Fruit fly (Drosophila melanogaster) whole organism, embryonic: ENCODE measurements around the gene CG13044.

Experiments
- CG12299 ChIP-seq: fragments of 200-800 bp; sonication (Bioruptor generic); optimal IDR thresholded peaks from 2 replicates; lab custom pipeline; 2018; ENCODE audit warnings: missing biosample characterization, mild to moderate bottlenecking, missing genetic modification characterization
- CG12659 ChIP-seq: fragments of 200-800 bp; sonication (Bioruptor generic); optimal IDR thresholded peaks from 3 replicates; lab custom pipeline; 2017; ENCODE audit warnings: mild to moderate bottlenecking, missing biosample characterization, missing genetic modification reagents, missing genetic modification characterization
- CG18619 ChIP-seq: fragments of 200-800 bp; sonication (Bioruptor generic); optimal IDR thresholded peaks from 3 replicates; lab custom pipeline; 2017; ENCODE audit warnings: missing biosample characterization, mild to moderate bottlenecking, missing genetic modification characterization
- CG4820 ChIP-seq: fragments of 200-800 bp; sonication (Bioruptor generic); optimal IDR thresholded peaks from 3 replicates; lab custom pipeline; 2016; ENCODE audit warnings: missing biosample characterization, missing genetic modification characterization
- Neu2 ChIP-seq: fragments of 200-800 bp; sonication (Bioruptor generic); optimal IDR thresholded peaks from 3 replicates; lab custom pipeline; 2016; ENCODE audit warnings: missing biosample characterization, missing genetic modification characterization, borderline replicate concordance
- Spps ChIP-seq: fragments of 200-800 bp; sonication (Bioruptor generic); optimal IDR thresholded peaks from 2 replicates; lab custom pipeline; 2018; ENCODE audit warnings: missing biosample characterization, mild to moderate bottlenecking, missing genetic modification characterization
- bsh ChIP-seq, 2 experiments: fragments of 200-800 bp; sonication (Bioruptor generic); optimal IDR thresholded peaks; 2 replicates each; lab custom pipeline; 2017 to 2018; ENCODE audit warnings: mild to moderate bottlenecking in 2 of 2, missing biosample characterization in 2 of 2, missing genetic modification characterization in 2 of 2, moderate library complexity in 1 of 2
- croc ChIP-seq: fragments of 200-800 bp; sonication (Bioruptor generic); conservative IDR thresholded peaks from 3 replicates; pipeline ENCODE4 v1.3.6; 2022; ENCODE audit warnings: missing biosample characterization, missing genetic modification characterization
- jigr1 ChIP-seq: fragments of 200-800 bp; sonication (Bioruptor generic); IDR thresholded peaks from 3 replicates; pipeline ENCODE4 v1.3.6; 2022; ENCODE audit warnings: missing biosample characterization, missing genetic modification characterization
- tx ChIP-seq: fragments of 200-800 bp; sonication (Bioruptor generic); optimal IDR thresholded peaks from 2 replicates; lab custom pipeline; 2016; ENCODE audit warnings: missing biosample characterization, missing genetic modification characterization

- TF ChIP-seq tx (no peak), croc (GFP tag; lab: Robert Waterston, UW) (no peak), CG12299 (no peak), Neu2 (GFP tag; lab: Kevin White, UChicago) (no peak), jigr1 (GFP tag; lab: Robert Waterston, UW) (no peak), bsh (GFP tag; optimal IDR thresholded peaks at IDR 0.05; lab: Kevin White, UChicago) (no peak), CG12659 (GFP tag; lab: Kevin White, UChicago) (no peak), CG4820 (GFP tag; lab: Kevin White, UChicago) (no peak), CG18619 (no peak), Spps (tag; lab: Kevin White, UChicago) (no peak)
Measured at dm6 chr3L:16334876-16335275, 31.9 kb upstream of the CG13044 start.
